Worm (Caenorhabditis elegans) whole organism, L1 larva: Measurements from ENCODE around the gene ptr-24.

Experiments used
- C34B4.2 ChIP-seq: sonication (generic microtip); optimal IDR thresholded peaks from 2 replicates; lab custom pipeline; 2017; ENCODE audit warnings: mild to moderate bottlenecking, missing genetic modification characterization, missing compliant biosample characterization
- Y116A8C.19 ChIP-seq: sonication (generic microtip); optimal IDR thresholded peaks from 2 replicates; lab custom pipeline; 2016; ENCODE audit warnings: missing compliant biosample characterization, missing genetic modification characterization, borderline replicate concordance
- aly-2 ChIP-seq: fragments of 150-350 bp; optimal IDR thresholded peaks from 2 replicates; lab custom pipeline; 2014; ENCODE audit warnings: missing biosample characterization, missing genetic modification characterization
- blmp-1 ChIP-seq: fragments of 150-350 bp; optimal IDR thresholded peaks from 2 replicates; lab custom pipeline; 2014; ENCODE audit warnings: missing biosample characterization, missing genetic modification characterization
- ceh-63 ChIP-seq: fragments of 200-800 bp; sonication (Bioruptor generic); optimal IDR thresholded peaks from 2 replicates; lab custom pipeline; 2018; ENCODE audit warnings: mild to moderate bottlenecking, missing genetic modification characterization, missing compliant biosample characterization
- ceh-8 ChIP-seq: fragments of 200-800 bp; sonication (Bioruptor generic); optimal IDR thresholded peaks from 2 replicates; lab custom pipeline; 2018; ENCODE audit warnings: mild to moderate bottlenecking, missing genetic modification characterization, moderate library complexity, missing compliant biosample characterization
- ceh-90 ChIP-seq: sonication (generic microtip); optimal IDR thresholded peaks from 2 replicates; lab custom pipeline; 2016; ENCODE audit warnings: missing genetic modification characterization, missing compliant biosample characterization
- ces-1 ChIP-seq: fragments of 150-350 bp; optimal IDR thresholded peaks from 2 replicates; lab custom pipeline; 2014; ENCODE audit warnings: missing biosample characterization, missing genetic modification reagents, missing genetic modification characterization
- dpl-1 ChIP-seq, 3 experiments: fragments of 150-350 bp in 2 of 3; sonication (generic microtip) in 1 of 3; optimal IDR thresholded peaks; 2 replicates each; lab custom pipeline; 2014 to 2017; ENCODE audit warnings: missing biosample characterization in 3 of 3, missing genetic modification characterization in 3 of 3, missing genetic modification reagents in 3 of 3
- dsc-1 ChIP-seq: sonication (generic microtip); optimal IDR thresholded peaks from 2 replicates; lab custom pipeline; 2016; ENCODE audit warnings: mild to moderate bottlenecking, missing genetic modification characterization, missing compliant biosample characterization
- efl-1 ChIP-seq, 4 experiments: fragments of 150-350 bp; optimal IDR thresholded peaks in 3 of 4; peaks in 1 of 4; 1 replicate in 1 of 4; 2 replicates in 3 of 4; lab custom pipeline; 2014; ENCODE audit warnings: missing biosample characterization in 2 of 4, missing genetic modification characterization in 2 of 4, missing genetic modification reagents in 2 of 4
- efl-3 ChIP-seq: fragments of 200-800 bp; sonication (Bioruptor generic); optimal IDR thresholded peaks from 2 replicates; lab custom pipeline; 2018; ENCODE audit warnings: mild to moderate bottlenecking, missing genetic modification characterization, missing compliant biosample characterization
- egl-13 ChIP-seq: sonication (generic microtip); optimal IDR thresholded peaks from 2 replicates; lab custom pipeline; 2016; ENCODE audit warnings: missing genotype, missing genetic modification reagents, missing genetic modification characterization, missing compliant biosample characterization
- egl-27 ChIP-seq, 2 experiments: fragments of 150-350 bp in 1 of 2; sonication (generic microtip); optimal IDR thresholded peaks; 3 replicates each; lab custom pipeline; 2017 to 2018; ENCODE audit warnings: missing biosample characterization in 2 of 2, missing genetic modification characterization in 2 of 2, missing genetic modification reagents in 2 of 2
- elt-3 ChIP-seq, 6 experiments: fragments of 150-350 bp in 1 of 6; sonication (generic microtip); optimal IDR thresholded peaks; 2 replicates each; lab custom pipeline; 2017 to 2018; ENCODE audit warnings: missing biosample characterization in 6 of 6, missing genetic modification characterization in 6 of 6, inconsistent platforms in 1 of 6
- ets-5 ChIP-seq: fragments of 200-800 bp; sonication (Bioruptor generic); IDR thresholded peaks from 2 replicates; pipeline ENCODE4 v1.3.6; 2022; ENCODE audit warnings: missing genetic modification characterization, missing compliant biosample characterization
- fkh-4 ChIP-seq: sonication (generic microtip); optimal IDR thresholded peaks from 2 replicates; lab custom pipeline; 2016; ENCODE audit warnings: missing compliant biosample characterization, missing genetic modification characterization, borderline replicate concordance
- fkh-8 ChIP-seq: sonication (generic microtip); optimal IDR thresholded peaks from 2 replicates; lab custom pipeline; 2016; ENCODE audit warnings: mild to moderate bottlenecking, missing genetic modification characterization, missing compliant biosample characterization
- fos-1 ChIP-seq: fragments of 150-350 bp; optimal IDR thresholded peaks from 2 replicates; lab custom pipeline; 2014; ENCODE audit warnings: missing biosample characterization, missing genetic modification characterization
- hlh-17 ChIP-seq: fragments of 200-800 bp; sonication (Bioruptor generic); optimal IDR thresholded peaks from 2 replicates; lab custom pipeline; 2018; ENCODE audit warnings: missing genetic modification characterization, mild to moderate bottlenecking, missing compliant biosample characterization, moderate library complexity, borderline replicate concordance
- hpl-2 ChIP-seq: fragments of 150-350 bp; optimal IDR thresholded peaks from 2 replicates; lab custom pipeline; 2014; ENCODE audit warnings: missing biosample characterization, missing genetic modification reagents, missing genetic modification characterization
- irx-1 ChIP-seq: sonication (generic microtip); optimal IDR thresholded peaks from 2 replicates; lab custom pipeline; 2016; ENCODE audit warnings: missing genetic modification characterization, missing compliant biosample characterization
- jun-1 ChIP-seq: fragments of 150-350 bp; optimal IDR thresholded peaks from 2 replicates; lab custom pipeline; 2014; ENCODE audit warnings: missing biosample characterization, missing genetic modification reagents, missing genetic modification characterization
- lin-15B ChIP-seq: fragments of 150-350 bp; sonication (generic microtip); optimal IDR thresholded peaks from 3 replicates; lab custom pipeline; 2014; ENCODE audit warnings: missing biosample characterization, missing genetic modification characterization
- lin-35 ChIP-seq, 2 experiments: fragments of 150-350 bp; optimal IDR thresholded peaks; 2 replicates each; lab custom pipeline; 2014; ENCODE audit warnings: missing biosample characterization in 2 of 2, missing genetic modification characterization in 2 of 2, missing genetic modification reagents in 2 of 2
- lir-3 ChIP-seq: sonication (generic microtip); optimal IDR thresholded peaks from 2 replicates; lab custom pipeline; 2016; ENCODE audit warnings: mild to moderate bottlenecking, missing genetic modification characterization, moderate library complexity, missing compliant biosample characterization; ENCODE audit not compliant: poor library complexity
- lsy-2 ChIP-seq, 2 experiments: fragments of 150-350 bp; optimal IDR thresholded peaks; 2 replicates each; lab custom pipeline; 2014; ENCODE audit warnings: missing biosample characterization in 2 of 2, missing genetic modification characterization in 2 of 2
- mab-9 ChIP-seq: fragments of 200-800 bp; sonication (Bioruptor generic); IDR thresholded peaks from 2 replicates; pipeline ENCODE4 v1.3.6; 2022; ENCODE audit warnings: missing genetic modification reagents, missing genetic modification characterization, missing compliant biosample characterization
- mef-2 ChIP-seq: fragments of 150-350 bp; optimal IDR thresholded peaks from 2 replicates; lab custom pipeline; 2014; ENCODE audit warnings: missing biosample characterization, missing genetic modification characterization
- mep-1 ChIP-seq: fragments of 150-350 bp; optimal IDR thresholded peaks from 2 replicates; lab custom pipeline; 2014; ENCODE audit warnings: missing biosample characterization, missing genetic modification characterization
- nhr-12 ChIP-seq: sonication (generic microtip); optimal IDR thresholded peaks from 2 replicates; lab custom pipeline; 2017; ENCODE audit warnings: missing biosample characterization, missing genetic modification characterization
- nhr-47 ChIP-seq: sonication (generic microtip); optimal IDR thresholded peaks from 2 replicates; lab custom pipeline; 2016; ENCODE audit warnings: mild to moderate bottlenecking, missing genetic modification characterization, moderate library complexity, missing compliant biosample characterization
- nhr-76 ChIP-seq: sonication (generic microtip); optimal IDR thresholded peaks from 2 replicates; lab custom pipeline; 2017; ENCODE audit warnings: missing biosample characterization, missing genetic modification characterization
- nhr-84 ChIP-seq: sonication (generic microtip); optimal IDR thresholded peaks from 2 replicates; lab custom pipeline; 2017; ENCODE audit warnings: missing biosample characterization, missing genetic modification characterization
- nhr-85 ChIP-seq: sonication (generic microtip); peaks from one replicate; lab custom pipeline; 2016; ENCODE audit warnings: missing genetic modification characterization, inconsistent platforms, missing compliant biosample characterization
- nhr-90 ChIP-seq: sonication (generic microtip); optimal IDR thresholded peaks from 2 replicates; lab custom pipeline; 2016; ENCODE audit warnings: mild to moderate bottlenecking, missing genetic modification characterization, missing compliant biosample characterization; ENCODE audit not compliant: poor library complexity
- pag-3 ChIP-seq: sonication (generic microtip); optimal IDR thresholded peaks from 2 replicates; lab custom pipeline; 2017; ENCODE audit warnings: missing genetic modification characterization, mild to moderate bottlenecking, missing compliant biosample characterization, antibody characterized with exemption, borderline replicate concordance; ENCODE audit not compliant: insufficient read depth
- pax-3 ChIP-seq: fragments of 200-800 bp; sonication (Bioruptor generic); optimal IDR thresholded peaks from 2 replicates; lab custom pipeline; 2018; ENCODE audit warnings: mild to moderate bottlenecking, missing genetic modification characterization, moderate library complexity, missing compliant biosample characterization
- rnt-1 ChIP-seq: sonication (generic microtip); optimal IDR thresholded peaks from 2 replicates; lab custom pipeline; 2016; ENCODE audit warnings: mild to moderate bottlenecking, missing genetic modification characterization, moderate library complexity, missing compliant biosample characterization
- skn-1 ChIP-seq: fragments of 150-350 bp; optimal IDR thresholded peaks from 2 replicates; lab custom pipeline; 2014; ENCODE audit warnings: missing biosample characterization, missing genetic modification characterization
- snpc-4 ChIP-seq: fragments of 150-350 bp; optimal IDR thresholded peaks from 2 replicates; lab custom pipeline; 2014; ENCODE audit warnings: missing biosample characterization, missing genetic modification characterization
- snu-23 ChIP-seq: sonication (generic microtip); optimal IDR thresholded peaks from 2 replicates; lab custom pipeline; 2016; ENCODE audit warnings: missing genetic modification characterization, missing compliant biosample characterization
- sox-4 ChIP-seq: sonication (generic microtip); optimal IDR thresholded peaks from 2 replicates; lab custom pipeline; 2016; ENCODE audit warnings: missing genetic modification characterization, missing compliant biosample characterization
- sptf-1 ChIP-seq: fragments of 150-350 bp; optimal IDR thresholded peaks from 2 replicates; lab custom pipeline; 2014; ENCODE audit warnings: missing biosample characterization, missing genetic modification characterization
- sup-37 ChIP-seq: fragments of 200-800 bp; sonication (Bioruptor generic); optimal IDR thresholded peaks from 2 replicates; lab custom pipeline; 2018; ENCODE audit warnings: mild to moderate bottlenecking, missing genetic modification characterization, missing compliant biosample characterization
- swsn-7 ChIP-seq: sonication (generic microtip); optimal IDR thresholded peaks from 2 replicates; lab custom pipeline; 2016; ENCODE audit warnings: missing genetic modification characterization, missing compliant biosample characterization
- unc-130 ChIP-seq: fragments of 150-350 bp; optimal IDR thresholded peaks from 2 replicates; lab custom pipeline; 2017; ENCODE audit warnings: missing biosample characterization, missing genetic modification characterization, inconsistent platforms
- unc-86 ChIP-seq: sonication (generic microtip); optimal IDR thresholded peaks from 2 replicates; lab custom pipeline; 2016; ENCODE audit warnings: missing genetic modification characterization, missing compliant biosample characterization
- unc-98 ChIP-seq: fragments of 200-800 bp; sonication (Bioruptor generic); IDR thresholded peaks from 2 replicates; pipeline ENCODE4 v1.3.6; 2022; ENCODE audit warnings: missing genetic modification characterization, missing compliant biosample characterization
- vab-15 ChIP-seq: sonication (generic microtip); optimal IDR thresholded peaks from 2 replicates; lab custom pipeline; 2017; ENCODE audit warnings: missing genotype, mild to moderate bottlenecking, missing genetic modification characterization, missing compliant biosample characterization
- xbp-1 ChIP-seq: sonication (generic microtip); optimal IDR thresholded peaks from 2 replicates; lab custom pipeline; 2016; ENCODE audit warnings: missing genetic modification characterization, missing compliant biosample characterization
- zag-1 ChIP-seq: fragments of 150-350 bp; optimal IDR thresholded peaks from 2 replicates; lab custom pipeline; 2014; ENCODE audit warnings: missing biosample characterization, missing genetic modification characterization
- ztf-4 ChIP-seq: fragments of 150-350 bp; optimal IDR thresholded peaks from 2 replicates; lab custom pipeline; 2014; ENCODE audit warnings: missing biosample characterization, missing genetic modification characterization

Gene ptr-24

ce11 chrX:13359800-13360199 is 22.0 kb downstream of the ptr-24 start (continued):
- no peak for TF ChIP-seq dpl-1 (GFP tag; optimal IDR thresholded peaks at IDR 0.05; lab: Kevin White, UChicago)
- TF ChIP-seq sox-4 = no peak
- TF ChIP-seq sptf-1 = no peak
- no peak for TF ChIP-seq Y116A8C.19 (tag; lab: Kevin White, UChicago)
- no peak for TF ChIP-seq hlh-17 (GFP tag; lab: Kevin White, UChicago)
- TF ChIP-seq mab-9 (GFP tag; lab: Robert Waterston, UW) = no peak
- no peak for TF ChIP-seq blmp-1 (tag; lab: Kevin White, UChicago)
- TF ChIP-seq swsn-7 = no peak
- TF ChIP-seq nhr-85 (tag; lab: Kevin White, UChicago) = peak; percentile 40
- no peak for TF ChIP-seq ces-1 (GFP tag; lab: Kevin White, UChicago)
- peak in 1 of 2 experiments; percentile 8 for TF ChIP-seq lin-35 (GFP tag; optimal IDR thresholded peaks at IDR 0.05; lab: Kevin White, UChicago)
- TF ChIP-seq xbp-1 = no peak
- no peak for TF ChIP-seq nhr-47 (tag; lab: Kevin White, UChicago)
- TF ChIP-seq pax-3 = no peak
- no peak for TF ChIP-seq nhr-84 (tag; lab: Kevin White, UChicago)
- no peak for TF ChIP-seq ets-5 (GFP tag; lab: Robert Waterston, UW)
- no peak for TF ChIP-seq ceh-90 (tag; lab: Kevin White, UChicago)
- TF ChIP-seq fos-1 (tag; lab: Kevin White, UChicago) = no peak
- TF ChIP-seq unc-98 (GFP tag; lab: Robert Waterston, UW) = no peak
- no peak for TF ChIP-seq mef-2 (tag; lab: Kevin White, UChicago)
- TF ChIP-seq snu-23 (GFP tag; lab: Kevin White, UChicago) = peak; percentile 27
- TF ChIP-seq fkh-4 = no peak
- no peak for TF ChIP-seq fkh-8
- no peak for TF ChIP-seq pag-3 (tag; lab: Kevin White, UChicago)
- TF ChIP-seq jun-1 = no peak
- no peak for TF ChIP-seq aly-2 (tag; lab: Kevin White, UChicago)
- TF ChIP-seq snpc-4 (tag; lab: Kevin White, UChicago) = no peak
- TF ChIP-seq egl-13 = no peak
- TF ChIP-seq irx-1 = no peak
- TF ChIP-seq hpl-2 (GFP tag; lab: Kevin White, UChicago) = no peak
- TF ChIP-seq vab-15 = no peak
- no peak for TF ChIP-seq egl-27 (tag; optimal IDR thresholded peaks at IDR 0.05; lab: Kevin White, UChicago)
- TF ChIP-seq sup-37 (GFP tag; lab: Kevin White, UChicago) = no peak
- TF ChIP-seq lsy-2 (tag; optimal IDR thresholded peaks at IDR 0.05; lab: Kevin White, UChicago) = no peak
- TF ChIP-seq elt-3 (tag; optimal IDR thresholded peaks at IDR 0.05; lab: Kevin White, UChicago) = peak in 1 of 6 experiments; percentile 25
- no peak for TF ChIP-seq ceh-63 (GFP tag; lab: Kevin White, UChicago)
- TF ChIP-seq lin-15B (tag; lab: Kevin White, UChicago) = no peak
- no peak for TF ChIP-seq efl-3 (GFP tag; lab: Kevin White, UChicago)
- TF ChIP-seq skn-1 (tag; lab: Kevin White, UChicago) = no peak
- TF ChIP-seq nhr-90 (tag; lab: Kevin White, UChicago) = peak; percentile 38
- no peak for TF ChIP-seq unc-86 (tag; lab: Kevin White, UChicago)
- no peak for TF ChIP-seq rnt-1 (tag; lab: Kevin White, UChicago)
- no peak for TF ChIP-seq ztf-4
- no peak for TF ChIP-seq lir-3 (tag; lab: Kevin White, UChicago)
- TF ChIP-seq efl-1 (optimal IDR thresholded peaks at IDR 0.05; lab: Kevin White, UChicago) = no peak
- TF ChIP-seq efl-1 (GFP tag; optimal IDR thresholded peaks at IDR 0.05 in 1 of 2; lab: Kevin White, UChicago) = peak in 1 of 2 experiments; percentile 54
- no peak for TF ChIP-seq mep-1 (tag; lab: Kevin White, UChicago)
- TF ChIP-seq nhr-76 (tag; lab: Kevin White, UChicago) = no peak
- no peak for TF ChIP-seq C34B4.2 (tag; lab: Kevin White, UChicago)
- no peak for TF ChIP-seq dsc-1 (tag; lab: Kevin White, UChicago)
- TF ChIP-seq ceh-8 (GFP tag; lab: Kevin White, UChicago) = no peak
- TF ChIP-seq zag-1 (tag; lab: Kevin White, UChicago) = no peak
- no peak for TF ChIP-seq unc-130
- TF ChIP-seq nhr-12 = no peak
